Fruit fly (Drosophila melanogaster) whole organism, prepupa: ENCODE data around the gene Abl.

Source experiments
- Blimp-1 ChIP-seq: fragments of 200-800 bp; sonication (Bioruptor generic); optimal IDR thresholded peaks from 3 replicates; lab custom pipeline; 2017; ENCODE audit warnings: missing biosample characterization, missing genetic modification characterization, mild to moderate bottlenecking, moderate library complexity, missing genetic modification reagents
- CG15336 ChIP-seq: fragments of 200-800 bp; sonication (Bioruptor generic); IDR thresholded peaks from 2 replicates; pipeline ENCODE4 v1.3.6; 2022; ENCODE audit warnings: missing biosample characterization, missing genetic modification characterization
- CG6163 ChIP-seq: fragments of 200-800 bp; sonication (Bioruptor generic); IDR thresholded peaks from 3 replicates; pipeline ENCODE4 v1.3.6; 2022; ENCODE audit warnings: missing biosample characterization, missing genetic modification characterization
- fd59A ChIP-seq: fragments of 200-800 bp; sonication (Bioruptor generic); optimal IDR thresholded peaks from 2 replicates; lab custom pipeline; 2017; ENCODE audit warnings: missing biosample characterization, mild to moderate bottlenecking, missing genetic modification characterization, missing genetic modification reagents
- net ChIP-seq: fragments of 200-800 bp; sonication (Bioruptor generic); optimal IDR thresholded peaks from 3 replicates; lab custom pipeline; 2016; ENCODE audit warnings: missing biosample characterization, missing genetic modification characterization
- pdm3 ChIP-seq: fragments of 200-800 bp; sonication (Bioruptor generic); optimal IDR thresholded peaks from 3 replicates; lab custom pipeline; 2016; ENCODE audit warnings: missing biosample characterization, missing genetic modification characterization
- salr ChIP-seq, 2 experiments: fragments of 200-800 bp; sonication (Bioruptor generic); optimal IDR thresholded peaks; 3 replicates each; lab custom pipeline; 2016 to 2018; ENCODE audit warnings: missing biosample characterization in 2 of 2, missing genetic modification characterization in 2 of 2, mild to moderate bottlenecking in 1 of 2
- svp ChIP-seq: fragments of 200-800 bp; sonication (Bioruptor generic); peaks from one replicate; lab custom pipeline; 2016; ENCODE audit warnings: missing biosample characterization, missing genetic modification characterization
- vri ChIP-seq: fragments of 200-800 bp; sonication (Bioruptor generic); optimal IDR thresholded peaks from 3 replicates; lab custom pipeline; 2016; ENCODE audit warnings: missing biosample characterization, mild to moderate bottlenecking, missing genetic modification characterization

DNA sequence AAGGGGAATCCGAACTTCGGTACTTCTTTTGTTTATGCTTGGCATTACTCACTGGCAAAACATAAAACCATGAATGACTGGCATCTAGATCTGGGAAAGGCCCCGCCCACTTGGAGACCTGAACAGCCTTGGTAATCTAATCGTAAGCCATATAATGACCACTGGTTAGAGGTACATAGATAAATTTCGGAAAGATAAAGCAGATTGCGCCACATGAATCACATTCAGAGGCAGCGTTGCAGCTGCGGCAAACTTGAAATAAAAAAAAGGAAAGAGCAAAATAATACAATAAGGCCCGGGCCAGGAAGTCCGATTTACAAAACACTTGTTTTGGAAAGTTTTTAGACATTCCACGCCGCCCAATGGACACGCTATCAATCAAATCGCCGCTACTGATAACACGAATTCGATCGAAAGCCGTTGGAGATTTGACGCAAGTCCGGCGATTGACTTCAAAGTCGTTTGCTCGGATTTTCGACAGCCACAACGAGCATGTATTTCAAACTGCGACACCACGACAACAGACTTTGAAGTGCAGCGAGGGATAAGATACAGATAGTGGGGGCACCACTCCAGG, 16.6 kb upstream of the Abl start:
- no peak for TF ChIP-seq Blimp-1 (GFP tag; lab: Kevin White, UChicago)
- no peak for TF ChIP-seq net
- TF ChIP-seq vri, result no peak
- no peak for TF ChIP-seq fd59A (GFP tag; lab: Kevin White, UChicago)
- TF ChIP-seq pdm3 (GFP tag; lab: Kevin White, UChicago), result no peak
- no peak for TF ChIP-seq CG6163 (GFP tag; lab: Robert Waterston, UW)
- TF ChIP-seq svp (GFP tag; lab: Kevin White, UChicago), result no peak
- TF ChIP-seq CG15336 (GFP tag; lab: Robert Waterston, UW), result no peak
- no peak for TF ChIP-seq salr (GFP tag; optimal IDR thresholded peaks at IDR 0.05; lab: Kevin White, UChicago)
